Worm (Caenorhabditis elegans) whole organism, L4 larva: Measurements from ENCODE around the gene vha-18.

Experiments
- F10B5.3 ChIP-seq: sonication (generic microtip); optimal IDR thresholded peaks from 2 replicates; lab custom pipeline; 2016; ENCODE audit warnings: mild to moderate bottlenecking, missing genetic modification characterization, missing compliant biosample characterization
- T26A8.4 ChIP-seq: fragments of 200-800 bp; sonication (Bioruptor generic); IDR thresholded peaks from 2 replicates; pipeline ENCODE4 v1.3.6; 2022; ENCODE audit warnings: missing genetic modification characterization, missing compliant biosample characterization
- Y105C5A.15 ChIP-seq: fragments of 200-800 bp; sonication (Bioruptor generic); IDR thresholded peaks from 2 replicates; pipeline ENCODE4 v1.3.6; 2022; ENCODE audit warnings: missing genetic modification characterization, missing compliant biosample characterization
- Y48G9A.11 ChIP-seq: fragments of 200-800 bp; sonication (Bioruptor generic); IDR thresholded peaks from 2 replicates; pipeline ENCODE4 v1.3.6; 2022; ENCODE audit warnings: missing genetic modification reagents, missing genetic modification characterization, missing compliant biosample characterization
- Y75B8A.6 ChIP-seq: fragments of 200-800 bp; sonication (Bioruptor generic); IDR thresholded peaks from 2 replicates; pipeline ENCODE4 v1.3.6; 2022; ENCODE audit warnings: missing genetic modification reagents, missing genetic modification characterization, missing compliant biosample characterization
- ZK546.5 ChIP-seq, 2 experiments: sonication (generic microtip); optimal IDR thresholded peaks; 2 replicates each; lab custom pipeline; 2017; ENCODE audit warnings: missing biosample characterization in 2 of 2, missing genetic modification characterization in 2 of 2
- ceh-44 ChIP-seq: fragments of 200-800 bp; sonication (Bioruptor generic); IDR thresholded peaks from 2 replicates; pipeline ENCODE4 v1.3.6; 2022; ENCODE audit warnings: missing genetic modification reagents, missing genetic modification characterization, missing compliant biosample characterization
- ceh-62 ChIP-seq: sonication (generic microtip); optimal IDR thresholded peaks from 2 replicates; lab custom pipeline; 2017; ENCODE audit warnings: missing biosample characterization, missing genetic modification characterization
- cey-2 ChIP-seq: sonication (generic microtip); optimal IDR thresholded peaks from 3 replicates; lab custom pipeline; 2017; ENCODE audit warnings: missing genetic modification characterization, mild to moderate bottlenecking, missing compliant biosample characterization, antibody characterized with exemption, borderline replicate concordance; ENCODE audit not compliant: insufficient read depth
- egl-27 ChIP-seq: sonication (generic microtip); optimal IDR thresholded peaks from 3 replicates; lab custom pipeline; 2017; ENCODE audit warnings: missing biosample characterization, missing genetic modification reagents, missing genetic modification characterization
- hlh-30 ChIP-seq: sonication (generic microtip); optimal IDR thresholded peaks from 2 replicates; lab custom pipeline; 2017; ENCODE audit warnings: antibody characterized with exemption, mild to moderate bottlenecking, missing genetic modification characterization, missing compliant biosample characterization; ENCODE audit not compliant: insufficient read depth
- lin-13 ChIP-seq: fragments of 150-350 bp; optimal IDR thresholded peaks from 2 replicates; lab custom pipeline; 2014; ENCODE audit warnings: missing biosample characterization, missing genetic modification reagents, missing genetic modification characterization
- lin-29 ChIP-seq: fragments of 200-800 bp; sonication (Bioruptor generic); IDR thresholded peaks from 2 replicates; pipeline ENCODE4 v1.3.6; 2022; ENCODE audit warnings: missing genetic modification reagents, missing genetic modification characterization, missing compliant biosample characterization
- madf-9 ChIP-seq: fragments of 200-800 bp; sonication (Bioruptor generic); conservative IDR thresholded peaks from 2 replicates; pipeline ENCODE4 v1.3.6; 2022; ENCODE audit warnings: missing genetic modification reagents, missing genetic modification characterization, missing compliant biosample characterization
- mes-2 ChIP-seq: sonication (generic microtip); optimal IDR thresholded peaks from 2 replicates; lab custom pipeline; 2016; ENCODE audit warnings: missing genotype, mild to moderate bottlenecking, missing genetic modification characterization, missing compliant biosample characterization; ENCODE audit not compliant: poor library complexity, severe bottlenecking
- mxl-3 ChIP-seq: fragments of 200-800 bp; sonication (Bioruptor generic); optimal IDR thresholded peaks from 2 replicates; lab custom pipeline; 2018; ENCODE audit warnings: mild to moderate bottlenecking, missing genetic modification characterization, missing compliant biosample characterization
- nhr-42 ChIP-seq: fragments of 200-800 bp; sonication (Bioruptor generic); IDR thresholded peaks from 2 replicates; pipeline ENCODE4 v1.3.6; 2022; ENCODE audit warnings: missing genetic modification characterization, missing compliant biosample characterization
- nhr-48 ChIP-seq: sonication (generic microtip); optimal IDR thresholded peaks from 2 replicates; lab custom pipeline; 2016; ENCODE audit warnings: mild to moderate bottlenecking, missing genetic modification characterization, missing compliant biosample characterization
- pha-4 ChIP-seq, 2 experiments: fragments of 150-350 bp in 1 of 2; fragments of 200-800 bp in 1 of 2; sonication (Bioruptor generic) in 1 of 2; IDR thresholded peaks in 1 of 2; optimal IDR thresholded peaks in 1 of 2; 2 replicates each; pipeline versions ENCODE4 v1.3.6 to Lab custom; 2014 to 2022; ENCODE audit warnings: missing genetic modification characterization in 2 of 2, missing genetic modification reagents in 2 of 2, missing biosample characterization in 1 of 2, missing compliant biosample characterization in 1 of 2
- php-3 ChIP-seq: fragments of 200-800 bp; sonication (Bioruptor generic); IDR thresholded peaks from 2 replicates; pipeline ENCODE4 v1.3.6; 2022; ENCODE audit warnings: missing genetic modification reagents, missing genetic modification characterization, missing compliant biosample characterization
- set-16 ChIP-seq: fragments of 200-800 bp; sonication (Bioruptor generic); IDR thresholded peaks from 2 replicates; pipeline ENCODE4 v1.3.6; 2022; ENCODE audit warnings: missing genetic modification reagents, missing genetic modification characterization, missing compliant biosample characterization
- tra-1 ChIP-seq: fragments of 200-800 bp; sonication (Bioruptor generic); IDR thresholded peaks from 2 replicates; pipeline ENCODE4 v1.3.6; 2022; ENCODE audit warnings: missing genetic modification reagents, missing genetic modification characterization, missing compliant biosample characterization
- unc-130 ChIP-seq: sonication (generic microtip); optimal IDR thresholded peaks from 2 replicates; lab custom pipeline; 2016; ENCODE audit warnings: missing genetic modification reagents, missing genetic modification characterization, missing compliant biosample characterization
- unc-62 ChIP-seq, 3 experiments: fragments of 150-350 bp in 1 of 3; sonication (generic microtip); optimal IDR thresholded peaks in 2 of 3; peaks in 1 of 3; 1 replicate in 1 of 3; 2 replicates in 2 of 3; lab custom pipeline; 2014 to 2017; ENCODE audit warnings: missing biosample characterization in 3 of 3, missing genetic modification characterization in 3 of 3, missing genetic modification reagents in 3 of 3, missing genotype in 1 of 3
- zip-2 ChIP-seq: fragments of 150-350 bp; optimal IDR thresholded peaks from 2 replicates; lab custom pipeline; 2014; ENCODE audit warnings: missing biosample characterization, missing genetic modification characterization

The vha-18 gene

DNA sequence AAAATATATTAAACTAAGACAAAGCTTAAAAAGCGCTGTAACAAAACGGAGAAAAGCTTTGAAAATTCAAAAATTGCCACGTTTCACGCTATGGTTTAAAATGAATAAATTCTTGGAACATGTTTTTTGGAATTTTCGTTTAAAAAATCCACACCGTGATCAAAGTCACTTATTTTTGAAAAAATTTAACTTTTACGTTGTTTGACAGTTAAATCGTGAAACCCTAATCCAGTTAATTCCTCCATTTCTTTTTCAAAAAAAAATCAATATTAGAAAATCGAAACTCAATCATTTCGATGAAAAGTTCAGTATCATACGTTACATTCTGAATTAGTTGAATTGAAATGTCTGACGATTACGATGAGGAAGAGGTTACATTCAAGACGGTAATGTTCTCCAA is 37.4 kb downstream of the vha-18 start, which contains the start of gene F38E1.3:
Gene F38E1.3, plus strand, starts transcription at position 301 of the 400 bp plus-strand sequence.
- TF ChIP-seq mes-2 (tag; lab: Kevin White, UChicago) = no peak
- no peak for TF ChIP-seq Y75B8A.6 (GFP tag; lab: Robert Waterston, UW)
- TF ChIP-seq php-3 (GFP tag; lab: Robert Waterston, UW) = no peak
- no peak for TF ChIP-seq lin-29
- TF ChIP-seq ZK546.5 (tag; optimal IDR thresholded peaks at IDR 0.05; lab: Kevin White, UChicago) = no peak
- no peak for TF ChIP-seq Y105C5A.15 (GFP tag; lab: Robert Waterston, UW)

- TF ChIP-seq lin-13 (GFP tag; lab: Kevin White, UChicago) (no peak), ceh-62 (tag; lab: Kevin White, UChicago) (no peak), unc-62 (GFP tag; optimal IDR thresholded peaks at IDR 0.05 in 1 of 2; lab: Kevin White, UChicago) (peak in 1 of 2 experiments; percentile 6), unc-62 (tag; optimal IDR thresholded peaks at IDR 0.05; lab: Kevin White, UChicago) (no peak), hlh-30 (tag; lab: Kevin White, UChicago) (no peak), ceh-44 (GFP tag; lab: Robert Waterston, UW) (no peak)
Observed at ce11 chrV:8375419-8375818, 37.9 kb downstream of the vha-18 start, which contains the start of gene F38E1.10. Gene F38E1.10 (minus strand): TSS chrV:8375519.

DNA sequence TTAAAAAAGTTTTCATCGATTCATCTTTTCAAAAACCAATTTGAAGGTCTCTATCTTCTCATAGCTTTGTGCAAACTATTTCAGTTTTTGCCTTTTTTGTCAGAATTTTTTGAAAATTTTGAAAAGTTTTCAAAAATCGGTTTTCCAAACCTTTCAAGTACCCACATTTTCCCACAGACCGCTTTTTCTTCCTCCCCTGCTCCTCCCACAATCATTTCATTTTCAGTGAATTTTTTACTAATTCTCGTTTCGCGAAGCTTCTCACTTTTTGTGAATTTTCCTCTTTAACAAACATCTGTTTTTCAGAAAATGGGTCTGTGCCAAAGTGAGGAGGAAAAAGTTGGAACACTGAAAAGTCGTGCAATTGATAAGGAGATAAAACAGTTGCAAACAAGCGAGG is 42.6 kb downstream of the vha-18 start, which contains the start of gene gpa-2:
Gene gpa-2, plus strand, starts transcription at position 301 of the 400 bp plus-strand sequence.
- TF ChIP-seq Y48G9A.11 (GFP tag; lab: Robert Waterston, UW) (no peak), F10B5.3 (tag; lab: Kevin White, UChicago) (no peak), cey-2 (tag; lab: Kevin White, UChicago) (no peak), tra-1 (GFP tag; lab: Robert Waterston, UW) (no peak), mxl-3 (GFP tag; lab: Kevin White, UChicago) (no peak), nhr-48 (tag; lab: Kevin White, UChicago) (no peak), zip-2 (tag; lab: Kevin White, UChicago) (no peak), unc-62 (GFP tag; optimal IDR thresholded peaks at IDR 0.05 in 1 of 2; lab: Kevin White, UChicago) (no peak), unc-62 (tag; optimal IDR thresholded peaks at IDR 0.05; lab: Kevin White, UChicago) (no peak), nhr-42 (no peak), pha-4 (GFP tag; IDR thresholded peaks at IDR 0.05; lab: Robert Waterston, UW) (no peak), pha-4 (tag; optimal IDR thresholded peaks at IDR 0.05; lab: Kevin White, UChicago) (no peak), egl-27 (tag; lab: Kevin White, UChicago) (no peak), unc-130 (GFP tag; lab: Kevin White, UChicago) (no peak), T26A8.4 (GFP tag; lab: Robert Waterston, UW) (no peak), madf-9 (GFP tag; lab: Robert Waterston, UW) (no peak), set-16 (GFP tag; lab: Robert Waterston, UW) (no peak), mes-2 (tag; lab: Kevin White, UChicago) (no peak)
